Worm (Caenorhabditis elegans): Measurements from ENCODE around the gene T27E4.1.

T27E4.1 gene

ce11 chrV:9058627-9059026 lies 33.5 kb upstream of the T27E4.1 start, which contains the start of gene C25E10.11:
Gene C25E10.11, minus strand, starts transcription at chrV:9058727.
- no peak for TF ChIP-seq nhr-80 (tag; optimal IDR thresholded peaks at IDR 0.05)
- TF ChIP-seq madf-3 (GFP tag; IDR thresholded peaks at IDR 0.05): no peak
- no peak for TF ChIP-seq ama-1 (optimal IDR thresholded peaks at IDR 0.05)
- no peak for TF ChIP-seq ama-1 (GFP tag; optimal IDR thresholded peaks at IDR 0.05)
- TF ChIP-seq F55B11.4 (tag; optimal IDR thresholded peaks at IDR 0.05; ENCODE audit: borderline replicate concordance, insufficient read depth): no peak
- TF ChIP-seq ztf-26 (tag; optimal IDR thresholded peaks at IDR 0.05): no peak
- no peak for TF ChIP-seq lin-54 (GFP tag; optimal IDR thresholded peaks at IDR 0.05)
- TF ChIP-seq atf-7 (tag; optimal IDR thresholded peaks at IDR 0.05): no peak
- TF ChIP-seq mes-4 (tag; optimal IDR thresholded peaks at IDR 0.05): no peak
- no peak for TF ChIP-seq lir-1 (GFP tag; conservative IDR thresholded peaks at IDR 0.05)
- no peak for TF ChIP-seq madf-6 (GFP tag; IDR thresholded peaks at IDR 0.05)
- no peak for TF ChIP-seq hlh-26 (GFP tag; conservative IDR thresholded peaks at IDR 0.05)
- TF ChIP-seq Y67H2A.10 (GFP tag; conservative IDR thresholded peaks at IDR 0.05): no peak
- TF ChIP-seq rpc-1 (optimal IDR thresholded peaks at IDR 0.05): no peak
- no peak for TF ChIP-seq rpc-1 (tag; optimal IDR thresholded peaks at IDR 0.05)
- TF ChIP-seq snpc-1.3 (tag; optimal IDR thresholded peaks at IDR 0.05; ENCODE audit: insufficient read depth): no peak

- TF ChIP-seq F52B5.7 (tag; optimal IDR thresholded peaks at IDR 0.05) (no peak), F10E7.11 (tag; optimal IDR thresholded peaks at IDR 0.05) (no peak), rpc-1 (optimal IDR thresholded peaks at IDR 0.05) (no peak), rpc-1 (tag; optimal IDR thresholded peaks at IDR 0.05) (no peak), ztf-25 (GFP tag; IDR thresholded peaks at IDR 0.05) (no peak), F33H1.4 (GFP tag; IDR thresholded peaks at IDR 0.05) (no peak), B0019.2 (GFP tag; conservative IDR thresholded peaks at IDR 0.05) (no peak), lin-54 (GFP tag; optimal IDR thresholded peaks at IDR 0.05) (no peak), ztf-6 (GFP tag; IDR thresholded peaks at IDR 0.05) (no peak), cebp-2 (GFP tag; IDR thresholded peaks at IDR 0.05) (no peak), lag-1 (GFP tag; IDR thresholded peaks at IDR 0.05) (no peak), attf-5 (GFP tag; optimal IDR thresholded peaks at IDR 0.05) (no peak), F57A8.1 (GFP tag; optimal IDR thresholded peaks at IDR 0.05) (no peak), repo-1 (tag; optimal IDR thresholded peaks at IDR 0.05) (no peak), athp-1 (tag; optimal IDR thresholded peaks at IDR 0.05) (no peak), aptf-3 (GFP tag; IDR thresholded peaks at IDR 0.05) (no peak), ekl-4 (GFP tag; IDR thresholded peaks at IDR 0.05) (no peak), ets-4 (GFP tag; optimal IDR thresholded peaks at IDR 0.05) (no peak)
Observed at ce11 chrV:9059468-9059867, 32.7 kb upstream of the T27E4.1 start, which contains the start of the genes C25E10.16 and C25E10.13. Gene C25E10.16, minus strand, starts transcription at chrV:9059568. Gene C25E10.13, plus strand, starts transcription at chrV:9059723.

ce11 chrV:9062341-9062740 lies 29.8 kb upstream of the T27E4.1 start, which contains the start of gene C25E10.12:
Gene C25E10.12, minus strand, starts transcription at chrV:9062441.
- TF ChIP-seq die-1 (tag; optimal IDR thresholded peaks at IDR 0.05) (no peak), tlf-1 (GFP tag; optimal IDR thresholded peaks at IDR 0.05) (no peak), hlh-12 (tag; optimal IDR thresholded peaks at IDR 0.05) (no peak)

- TF ChIP-seq dpl-1 (GFP tag; optimal IDR thresholded peaks at IDR 0.05) (no peak), K11D2.4 (GFP tag; IDR thresholded peaks at IDR 0.05) (no peak), ceh-79 (tag; optimal IDR thresholded peaks at IDR 0.05) (no peak), F49E8.2 (tag; optimal IDR thresholded peaks at IDR 0.05; ENCODE audit: insufficient read depth) (no peak), dox-1 (GFP tag; IDR thresholded peaks at IDR 0.05) (no peak), aptf-2 (GFP tag; conservative IDR thresholded peaks at IDR 0.05) (no peak), nfyb-1 (GFP tag; IDR thresholded peaks at IDR 0.05) (no peak), atf-7 (tag; optimal IDR thresholded peaks at IDR 0.05) (no peak), zfh-2 (GFP tag; conservative IDR thresholded peaks at IDR 0.05) (no peak), ztf-25 (GFP tag; IDR thresholded peaks at IDR 0.05) (no peak), hlh-26 (GFP tag; conservative IDR thresholded peaks at IDR 0.05) (no peak), lin-54 (GFP tag; optimal IDR thresholded peaks at IDR 0.05) (no peak), egl-44 (GFP tag; IDR thresholded peaks at IDR 0.05) (no peak), efl-1 (GFP tag; optimal IDR thresholded peaks at IDR 0.05) (no peak), mes-4 (tag; optimal IDR thresholded peaks at IDR 0.05) (no peak), T26A5.8 (tag; optimal IDR thresholded peaks at IDR 0.05) (no peak), ets-4 (GFP tag; optimal IDR thresholded peaks at IDR 0.05) (no peak)
Observed at ce11 chrV:9063134-9063533, 29.0 kb upstream of the T27E4.1 start.

Measured in whole organism, young adult.